Worm (Caenorhabditis elegans): ENCODE results near the gene srh-195.

ce11 chrII:2090605-2091004 lies 26.1 kb downstream of the srh-195 start, which contains the start of gene trpl-5:
- TF ChIP-seq nhr-237 (tag; optimal IDR thresholded peaks at IDR 0.05) (no peak), mdl-1 (tag; optimal IDR thresholded peaks at IDR 0.05) (no peak), nhr-11 (tag; optimal IDR thresholded peaks at IDR 0.05) (no peak), unc-62 (GFP tag; optimal IDR thresholded peaks at IDR 0.05) (no peak), ztf-11 (tag; optimal IDR thresholded peaks at IDR 0.05) (no peak), aly-2 (tag; optimal IDR thresholded peaks at IDR 0.05) (no peak), lin-39 (tag; optimal IDR thresholded peaks at IDR 0.05) (no peak), egl-27 (tag; optimal IDR thresholded peaks at IDR 0.05) (no peak), nhr-12 (tag; optimal IDR thresholded peaks at IDR 0.05) (no peak), skn-1 (tag; optimal IDR thresholded peaks at IDR 0.05) (no peak)
